Worm (Caenorhabditis elegans) whole organism, L1 larva: ENCODE data around the gene ymel-1.

Experiments used
- C34B4.2 ChIP-seq: sonication (generic microtip); optimal IDR thresholded peaks from 2 replicates; lab custom pipeline; 2017; ENCODE audit warnings: mild to moderate bottlenecking, missing genetic modification characterization, missing compliant biosample characterization
- F16B12.6 ChIP-seq: fragments of 150-350 bp; optimal IDR thresholded peaks from 2 replicates; lab custom pipeline; 2014; ENCODE audit warnings: missing biosample characterization, missing genetic modification characterization
- ceh-82 ChIP-seq, 3 experiments: fragments of 150-350 bp in 1 of 3; sonication (generic microtip) in 2 of 3; optimal IDR thresholded peaks; 2 replicates each; lab custom pipeline; 2014 to 2017; ENCODE audit warnings: missing biosample characterization in 3 of 3, missing genetic modification characterization in 3 of 3
- ceh-90 ChIP-seq: sonication (generic microtip); optimal IDR thresholded peaks from 2 replicates; lab custom pipeline; 2016; ENCODE audit warnings: missing genetic modification characterization, missing compliant biosample characterization
- dpl-1 ChIP-seq, 3 experiments: fragments of 150-350 bp in 2 of 3; sonication (generic microtip) in 1 of 3; optimal IDR thresholded peaks; 2 replicates each; lab custom pipeline; 2014 to 2017; ENCODE audit warnings: missing biosample characterization in 3 of 3, missing genetic modification characterization in 3 of 3, missing genetic modification reagents in 3 of 3
- dsc-1 ChIP-seq: sonication (generic microtip); optimal IDR thresholded peaks from 2 replicates; lab custom pipeline; 2016; ENCODE audit warnings: mild to moderate bottlenecking, missing genetic modification characterization, missing compliant biosample characterization
- efl-1 ChIP-seq, 4 experiments: fragments of 150-350 bp; optimal IDR thresholded peaks in 3 of 4; peaks in 1 of 4; 1 replicate in 1 of 4; 2 replicates in 3 of 4; lab custom pipeline; 2014; ENCODE audit warnings: missing biosample characterization in 2 of 4, missing genetic modification characterization in 2 of 4, missing genetic modification reagents in 2 of 4
- efl-3 ChIP-seq: fragments of 200-800 bp; sonication (Bioruptor generic); optimal IDR thresholded peaks from 2 replicates; lab custom pipeline; 2018; ENCODE audit warnings: mild to moderate bottlenecking, missing genetic modification characterization, missing compliant biosample characterization
- egl-13 ChIP-seq: sonication (generic microtip); optimal IDR thresholded peaks from 2 replicates; lab custom pipeline; 2016; ENCODE audit warnings: missing genotype, missing genetic modification reagents, missing genetic modification characterization, missing compliant biosample characterization
- elt-3 ChIP-seq, 6 experiments: fragments of 150-350 bp in 1 of 6; sonication (generic microtip); optimal IDR thresholded peaks; 2 replicates each; lab custom pipeline; 2017 to 2018; ENCODE audit warnings: missing biosample characterization in 6 of 6, missing genetic modification characterization in 6 of 6, inconsistent platforms in 1 of 6
- ets-5 ChIP-seq: fragments of 200-800 bp; sonication (Bioruptor generic); IDR thresholded peaks from 2 replicates; pipeline ENCODE4 v1.3.6; 2022; ENCODE audit warnings: missing genetic modification characterization, missing compliant biosample characterization
- fkh-10 ChIP-seq: sonication (generic microtip); optimal IDR thresholded peaks from 2 replicates; lab custom pipeline; 2017; ENCODE audit warnings: missing biosample characterization, missing genetic modification reagents, missing genetic modification characterization
- fkh-8 ChIP-seq: sonication (generic microtip); optimal IDR thresholded peaks from 2 replicates; lab custom pipeline; 2016; ENCODE audit warnings: mild to moderate bottlenecking, missing genetic modification characterization, missing compliant biosample characterization
- fos-1 ChIP-seq: fragments of 150-350 bp; optimal IDR thresholded peaks from 2 replicates; lab custom pipeline; 2014; ENCODE audit warnings: missing biosample characterization, missing genetic modification characterization
- hlh-4 ChIP-seq: sonication (generic microtip); optimal IDR thresholded peaks from 2 replicates; lab custom pipeline; 2016; ENCODE audit warnings: mild to moderate bottlenecking, missing genetic modification characterization, missing compliant biosample characterization
- hpl-2 ChIP-seq: fragments of 150-350 bp; optimal IDR thresholded peaks from 2 replicates; lab custom pipeline; 2014; ENCODE audit warnings: missing biosample characterization, missing genetic modification reagents, missing genetic modification characterization
- isw-1 ChIP-seq: fragments of 200-800 bp; sonication (Bioruptor generic); IDR thresholded peaks from 2 replicates; pipeline ENCODE4 v1.3.6; 2022; ENCODE audit warnings: missing genetic modification characterization, missing compliant biosample characterization
- jun-1 ChIP-seq: fragments of 150-350 bp; optimal IDR thresholded peaks from 2 replicates; lab custom pipeline; 2014; ENCODE audit warnings: missing biosample characterization, missing genetic modification reagents, missing genetic modification characterization
- lin-14 ChIP-seq: fragments of 200-800 bp; sonication (Bioruptor generic); optimal IDR thresholded peaks from 2 replicates; lab custom pipeline; 2018; ENCODE audit warnings: mild to moderate bottlenecking, missing genetic modification characterization, moderate library complexity, missing compliant biosample characterization
- lin-15B ChIP-seq: fragments of 150-350 bp; sonication (generic microtip); optimal IDR thresholded peaks from 3 replicates; lab custom pipeline; 2014; ENCODE audit warnings: missing biosample characterization, missing genetic modification characterization
- lin-35 ChIP-seq, 2 experiments: fragments of 150-350 bp; optimal IDR thresholded peaks; 2 replicates each; lab custom pipeline; 2014; ENCODE audit warnings: missing biosample characterization in 2 of 2, missing genetic modification characterization in 2 of 2, missing genetic modification reagents in 2 of 2
- lsy-2 ChIP-seq, 2 experiments: fragments of 150-350 bp; optimal IDR thresholded peaks; 2 replicates each; lab custom pipeline; 2014; ENCODE audit warnings: missing biosample characterization in 2 of 2, missing genetic modification characterization in 2 of 2
- mdl-1 ChIP-seq, 2 experiments: fragments of 150-350 bp; optimal IDR thresholded peaks; 2 replicates each; lab custom pipeline; 2014 to 2017; ENCODE audit warnings: missing biosample characterization in 2 of 2, missing genetic modification characterization in 2 of 2, inconsistent platforms in 1 of 2
- mef-2 ChIP-seq: fragments of 150-350 bp; optimal IDR thresholded peaks from 2 replicates; lab custom pipeline; 2014; ENCODE audit warnings: missing biosample characterization, missing genetic modification characterization
- nhr-19 ChIP-seq: fragments of 200-800 bp; sonication (Bioruptor generic); conservative IDR thresholded peaks from 2 replicates; pipeline ENCODE4 v1.3.6; 2022; ENCODE audit warnings: missing genetic modification characterization, missing compliant biosample characterization
- nhr-20 ChIP-seq: sonication (generic microtip); optimal IDR thresholded peaks from 2 replicates; lab custom pipeline; 2016; ENCODE audit warnings: mild to moderate bottlenecking, missing genetic modification characterization, missing compliant biosample characterization
- nhr-47 ChIP-seq: sonication (generic microtip); optimal IDR thresholded peaks from 2 replicates; lab custom pipeline; 2016; ENCODE audit warnings: mild to moderate bottlenecking, missing genetic modification characterization, moderate library complexity, missing compliant biosample characterization
- nhr-71 ChIP-seq: sonication (generic microtip); optimal IDR thresholded peaks from 2 replicates; lab custom pipeline; 2016; ENCODE audit warnings: mild to moderate bottlenecking, missing genetic modification characterization, moderate library complexity, missing compliant biosample characterization
- nhr-76 ChIP-seq: sonication (generic microtip); optimal IDR thresholded peaks from 2 replicates; lab custom pipeline; 2017; ENCODE audit warnings: missing biosample characterization, missing genetic modification characterization
- nhr-90 ChIP-seq: sonication (generic microtip); optimal IDR thresholded peaks from 2 replicates; lab custom pipeline; 2016; ENCODE audit warnings: mild to moderate bottlenecking, missing genetic modification characterization, missing compliant biosample characterization; ENCODE audit not compliant: poor library complexity
- snu-23 ChIP-seq: sonication (generic microtip); optimal IDR thresholded peaks from 2 replicates; lab custom pipeline; 2016; ENCODE audit warnings: missing genetic modification characterization, missing compliant biosample characterization
- sox-4 ChIP-seq: sonication (generic microtip); optimal IDR thresholded peaks from 2 replicates; lab custom pipeline; 2016; ENCODE audit warnings: missing genetic modification characterization, missing compliant biosample characterization
- sup-37 ChIP-seq: fragments of 200-800 bp; sonication (Bioruptor generic); optimal IDR thresholded peaks from 2 replicates; lab custom pipeline; 2018; ENCODE audit warnings: mild to moderate bottlenecking, missing genetic modification characterization, missing compliant biosample characterization
- swsn-7 ChIP-seq: sonication (generic microtip); optimal IDR thresholded peaks from 2 replicates; lab custom pipeline; 2016; ENCODE audit warnings: missing genetic modification characterization, missing compliant biosample characterization
- tbx-2 ChIP-seq: sonication (generic microtip); optimal IDR thresholded peaks from 2 replicates; lab custom pipeline; 2016; ENCODE audit warnings: missing genetic modification characterization, missing compliant biosample characterization
- unc-62 ChIP-seq: fragments of 150-350 bp; optimal IDR thresholded peaks from 2 replicates; lab custom pipeline; 2014; ENCODE audit warnings: missing biosample characterization, missing genetic modification reagents, missing genetic modification characterization
- unc-86 ChIP-seq: sonication (generic microtip); optimal IDR thresholded peaks from 2 replicates; lab custom pipeline; 2016; ENCODE audit warnings: missing genetic modification characterization, missing compliant biosample characterization
- unc-98 ChIP-seq: fragments of 200-800 bp; sonication (Bioruptor generic); IDR thresholded peaks from 2 replicates; pipeline ENCODE4 v1.3.6; 2022; ENCODE audit warnings: missing genetic modification characterization, missing compliant biosample characterization
- vab-15 ChIP-seq: sonication (generic microtip); optimal IDR thresholded peaks from 2 replicates; lab custom pipeline; 2017; ENCODE audit warnings: missing genotype, mild to moderate bottlenecking, missing genetic modification characterization, missing compliant biosample characterization
- zag-1 ChIP-seq: fragments of 150-350 bp; optimal IDR thresholded peaks from 2 replicates; lab custom pipeline; 2014; ENCODE audit warnings: missing biosample characterization, missing genetic modification characterization
- ztf-11 ChIP-seq, 2 experiments: sonication (generic microtip); optimal IDR thresholded peaks; 2 replicates each; lab custom pipeline; 2016 to 2017; ENCODE audit warnings: missing genetic modification characterization in 2 of 2, missing biosample characterization in 1 of 2, missing compliant biosample characterization in 1 of 2

The ymel-1 gene

DNA sequence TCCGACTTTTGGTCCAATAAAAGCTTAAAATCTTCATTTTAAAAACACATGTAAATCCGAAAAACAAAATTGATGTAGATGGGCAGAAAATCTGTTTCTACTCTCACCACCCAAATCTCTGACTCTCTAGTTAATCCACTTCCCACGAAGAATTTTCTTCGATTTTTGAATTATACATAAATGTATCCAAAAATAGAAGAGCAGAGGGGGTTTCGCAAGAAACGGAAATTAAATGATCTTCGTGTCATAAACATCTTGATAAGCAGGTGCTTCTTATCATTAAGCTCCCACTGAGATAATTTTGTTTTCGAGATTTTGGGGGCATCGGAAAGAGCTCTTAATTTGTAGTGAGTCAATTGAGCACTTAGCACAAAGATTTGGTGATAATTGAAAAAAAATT is 26.3 kb upstream of the ymel-1 start:
- no peak for TF ChIP-seq unc-98 (GFP tag; lab: Robert Waterston, UW)
- TF ChIP-seq nhr-47 (tag; lab: Kevin White, UChicago), result peak; percentile 37
- peak; percentile 87 for TF ChIP-seq dsc-1
- no peak for TF ChIP-seq unc-62
- TF ChIP-seq egl-13, result peak; percentile 72

DNA sequence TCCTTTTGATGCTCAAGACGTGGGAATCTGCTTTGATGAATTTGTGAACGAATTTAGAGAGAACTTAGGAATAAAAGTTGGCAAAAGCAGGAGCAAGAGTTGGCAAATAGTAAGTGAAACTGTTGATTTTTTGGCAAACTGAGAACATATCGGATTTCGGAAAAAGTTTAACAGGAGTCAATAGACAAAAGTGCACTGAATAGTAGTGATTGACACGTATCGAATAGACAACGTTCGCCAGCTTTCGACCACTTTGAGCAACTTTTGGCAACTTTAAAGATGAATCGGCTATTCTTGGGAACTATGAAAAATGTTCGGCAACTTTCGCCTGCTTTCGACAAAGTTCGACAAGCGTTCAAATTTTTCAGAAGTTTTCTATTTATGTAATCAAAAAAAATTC is 24.3 kb upstream of the ymel-1 start, which contains the start of gene M03C11.9:
M03C11.9 (minus strand) TSS at position 101 of the 400 bp plus-strand sequence.
- TF ChIP-seq sox-4 (tag; lab: Kevin White, UChicago), result no peak
- no peak for TF ChIP-seq unc-86 (tag; lab: Kevin White, UChicago)
- TF ChIP-seq nhr-90 (tag; lab: Kevin White, UChicago), result no peak
- TF ChIP-seq hpl-2 (GFP tag; lab: Kevin White, UChicago), result no peak
- TF ChIP-seq tbx-2, result no peak
- no peak for TF ChIP-seq nhr-19 (GFP tag; lab: Robert Waterston, UW)
- no peak for TF ChIP-seq ztf-11 (tag; optimal IDR thresholded peaks at IDR 0.05; lab: Kevin White, UChicago)
- TF ChIP-seq F16B12.6 (tag; lab: Kevin White, UChicago), result no peak
- no peak for TF ChIP-seq hlh-4 (tag; lab: Kevin White, UChicago)
- TF ChIP-seq nhr-71 (tag; lab: Kevin White, UChicago), result no peak
- no peak for TF ChIP-seq sup-37 (GFP tag; lab: Kevin White, UChicago)
- TF ChIP-seq ets-5 (GFP tag; lab: Robert Waterston, UW), result no peak
- no peak for TF ChIP-seq nhr-76

DNA sequence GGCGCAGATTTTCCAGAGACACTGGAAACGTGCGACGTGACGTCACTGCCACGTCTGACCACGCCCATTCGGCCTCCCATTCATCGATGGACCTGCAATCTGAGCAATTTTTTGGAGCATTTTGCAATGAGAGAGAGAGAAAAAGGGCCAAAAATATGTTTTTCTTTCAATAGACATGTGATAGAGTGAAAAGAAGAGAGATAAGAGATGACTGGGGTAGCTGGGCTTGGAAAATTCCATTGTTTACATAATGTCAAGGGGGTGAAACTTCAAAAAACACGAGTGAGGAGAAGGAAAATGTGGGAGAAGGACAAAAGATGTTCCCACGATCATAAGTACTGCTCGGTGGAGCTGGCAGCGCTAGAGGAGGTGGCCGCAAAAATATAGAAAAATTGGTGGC is 19.9 kb upstream of the ymel-1 start, which contains the start of gene M03C11.1:
M03C11.1 (minus strand) TSS at position 101 of the 400 bp plus-strand sequence.
- peak in 1 of 2 experiments; percentile 12 for TF ChIP-seq lsy-2 (tag; optimal IDR thresholded peaks at IDR 0.05; lab: Kevin White, UChicago)
- TF ChIP-seq lin-14 (GFP tag; lab: Kevin White, UChicago), result no peak

DNA sequence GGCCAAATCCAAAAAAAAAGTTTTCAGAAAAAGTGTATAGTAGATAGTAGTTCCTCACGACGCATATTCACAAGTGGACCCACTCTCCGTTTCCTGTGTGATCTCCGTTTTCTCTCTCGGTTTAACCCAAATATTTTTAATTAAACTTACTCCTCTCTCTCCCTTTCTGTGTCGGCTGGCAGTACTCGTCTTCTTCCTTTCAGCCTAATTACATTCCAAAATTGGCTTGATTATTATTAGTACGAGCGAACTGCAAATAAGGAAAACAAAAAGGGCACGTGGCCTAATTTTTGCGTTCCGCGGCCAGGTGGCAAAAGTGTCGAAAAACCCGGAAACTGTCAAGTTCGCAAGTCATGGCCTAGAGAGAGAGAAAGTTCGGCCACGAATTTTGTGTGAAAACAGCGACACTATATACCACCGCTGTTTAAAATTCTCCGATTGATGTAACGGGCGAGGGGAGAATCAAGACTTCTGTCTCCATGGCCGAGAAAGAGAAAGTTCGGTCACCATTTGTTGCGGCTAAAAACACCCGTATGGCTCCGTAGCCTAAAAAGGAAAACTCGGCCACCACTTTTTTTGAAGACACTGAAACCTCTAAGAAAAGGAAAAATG is 18.9 kb upstream of the ymel-1 start:
- peak; percentile 52 for TF ChIP-seq lin-14 (GFP tag; lab: Kevin White, UChicago)
- TF ChIP-seq zag-1 (tag; lab: Kevin White, UChicago), result no peak
- TF ChIP-seq, all 84 proteins: peak for 1

DNA sequence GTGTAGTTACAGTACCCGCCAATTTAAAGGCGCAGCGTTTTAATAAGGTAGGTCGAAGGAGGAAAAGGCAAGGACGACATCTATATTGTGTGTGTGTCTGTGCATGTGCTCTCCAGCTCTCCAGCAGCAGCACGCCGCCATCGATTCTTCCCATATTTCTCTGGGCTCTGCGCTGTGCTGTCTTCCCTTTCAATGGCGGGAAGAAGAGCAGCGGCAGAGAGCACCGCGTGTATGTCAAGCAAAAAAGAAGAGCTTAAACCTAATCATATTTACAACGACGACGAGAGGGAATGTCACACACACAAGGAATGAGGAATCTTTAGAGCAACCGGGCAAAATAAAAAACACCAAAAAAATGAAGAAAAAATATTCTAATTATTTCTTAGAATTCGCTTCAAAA is 17.0 kb upstream of the ymel-1 start:
- TF ChIP-seq lsy-2 (tag; optimal IDR thresholded peaks at IDR 0.05; lab: Kevin White, UChicago) (peak in 1 of 2 experiments; percentile 58), dpl-1 (GFP tag; optimal IDR thresholded peaks at IDR 0.05; lab: Kevin White, UChicago) (peak in 1 of 3 experiments; percentile 49), lin-14 (GFP tag; lab: Kevin White, UChicago) (peak; percentile 79), fos-1 (tag; lab: Kevin White, UChicago) (no peak), elt-3 (tag; optimal IDR thresholded peaks at IDR 0.05; lab: Kevin White, UChicago) (no peak), ceh-90 (tag; lab: Kevin White, UChicago) (no peak), nhr-76 (no peak), nhr-47 (tag; lab: Kevin White, UChicago) (peak; percentile 33), nhr-20 (tag; lab: Kevin White, UChicago) (no peak), unc-62 (no peak), nhr-71 (tag; lab: Kevin White, UChicago) (peak; percentile 35), swsn-7 (tag; lab: Kevin White, UChicago) (no peak), vab-15 (tag; lab: Kevin White, UChicago) (no peak), efl-1 (optimal IDR thresholded peaks at IDR 0.05; lab: Kevin White, UChicago) (peak; percentile 15 to 35), efl-1 (GFP tag; optimal IDR thresholded peaks at IDR 0.05 in 1 of 2; lab: Kevin White, UChicago) (no peak), isw-1 (GFP tag; lab: Robert Waterston, UW) (no peak), lin-35 (GFP tag; optimal IDR thresholded peaks at IDR 0.05; lab: Kevin White, UChicago) (peak in 1 of 2 experiments; percentile 34), ceh-82 (tag; optimal IDR thresholded peaks at IDR 0.05; lab: Kevin White, UChicago) (peak in 2 of 3 experiments; percentile 15 to 64), unc-86 (tag; lab: Kevin White, UChicago) (peak; percentile 20), mef-2 (tag; lab: Kevin White, UChicago) (no peak), lin-15B (tag; lab: Kevin White, UChicago) (no peak), snu-23 (GFP tag; lab: Kevin White, UChicago) (peak; percentile 24), fkh-10 (GFP tag; lab: Kevin White, UChicago) (peak; percentile 29), efl-3 (GFP tag; lab: Kevin White, UChicago) (no peak), F16B12.6 (tag; lab: Kevin White, UChicago) (no peak), mdl-1 (tag; optimal IDR thresholded peaks at IDR 0.05; lab: Kevin White, UChicago) (no peak), C34B4.2 (no peak), jun-1 (tag; lab: Kevin White, UChicago) (no peak), fkh-8 (tag; lab: Kevin White, UChicago) (peak; percentile 18)
